Worm (Caenorhabditis elegans): ENCODE data around the gene mls-2.

mls-2 gene

ce11 chrX:4761540-4761939 lies at the start of gene mls-2:
TSS of gene mls-2 (minus strand) at chrX:4761640.
- TF ChIP-seq nhr-19 (GFP tag; conservative IDR thresholded peaks at IDR 0.05), result no peak

ce11 chrX:4809753-4810424 lies 48.4 kb upstream of the mls-2 start:
- no peak for TF ChIP-seq efl-1 (optimal IDR thresholded peaks at IDR 0.05)
- TF ChIP-seq efl-1 (GFP tag; optimal IDR thresholded peaks at IDR 0.05 in 1 of 2), result peak in 1 of 2 experiments; percentile 83
- no peak for TF ChIP-seq C04F5.9 (tag; optimal IDR thresholded peaks at IDR 0.05)
- TF ChIP-seq xbp-1 (tag; optimal IDR thresholded peaks at IDR 0.05), result peak; percentile 17
- peak; percentile 42 for TF ChIP-seq lin-13 (GFP tag; optimal IDR thresholded peaks at IDR 0.05)
- TF ChIP-seq aly-2 (tag; optimal IDR thresholded peaks at IDR 0.05), result no peak
- TF ChIP-seq lin-15B (tag; optimal IDR thresholded peaks at IDR 0.05), result no peak
- no peak for TF ChIP-seq ama-1 (optimal IDR thresholded peaks at IDR 0.05)
- peak in 1 of 2 experiments; percentile 35 for TF ChIP-seq lsy-2 (tag; optimal IDR thresholded peaks at IDR 0.05)
- peak; percentile 68 for TF ChIP-seq snu-23 (GFP tag; optimal IDR thresholded peaks at IDR 0.05)
- TF ChIP-seq nhr-85 (tag), result peak; percentile 90
- peak; percentile 13 for TF ChIP-seq skn-1 (tag; optimal IDR thresholded peaks at IDR 0.05)
- no peak for TF ChIP-seq vab-15 (tag; optimal IDR thresholded peaks at IDR 0.05)
- no peak for TF ChIP-seq sup-37 (GFP tag; optimal IDR thresholded peaks at IDR 0.05)
- TF ChIP-seq nhr-20 (tag; optimal IDR thresholded peaks at IDR 0.05), result peak; percentile 58
- no peak for TF ChIP-seq Y116A8C.19 (tag; optimal IDR thresholded peaks at IDR 0.05; ENCODE audit: borderline replicate concordance)
- peak; percentile 0 for TF ChIP-seq aha-1 (tag; optimal IDR thresholded peaks at IDR 0.05)
- peak; percentile 57 for TF ChIP-seq nhr-90 (tag; optimal IDR thresholded peaks at IDR 0.05; ENCODE audit: poor library complexity)
- TF ChIP-seq unc-130 (tag; optimal IDR thresholded peaks at IDR 0.05), result no peak
- peak in 2 of 6 experiments; percentile 49 to 66 for TF ChIP-seq elt-3 (tag; optimal IDR thresholded peaks at IDR 0.05)
- TF ChIP-seq mep-1 (tag; optimal IDR thresholded peaks at IDR 0.05), result peak; percentile 56
- no peak for TF ChIP-seq jun-1 (tag; optimal IDR thresholded peaks at IDR 0.05)
- peak; percentile 60 for TF ChIP-seq nhr-71 (tag; optimal IDR thresholded peaks at IDR 0.05)
- peak in 1 of 2 experiments; percentile 18 for TF ChIP-seq lin-35 (GFP tag; optimal IDR thresholded peaks at IDR 0.05)
- peak; percentile 5 for TF ChIP-seq nhr-47 (tag; optimal IDR thresholded peaks at IDR 0.05)
- TF ChIP-seq lin-14 (GFP tag; optimal IDR thresholded peaks at IDR 0.05), result peak; percentile 55
- peak; percentile 62 for TF ChIP-seq blmp-1 (tag; optimal IDR thresholded peaks at IDR 0.05)
- TF ChIP-seq dpl-1 (GFP tag; optimal IDR thresholded peaks at IDR 0.05), result peak in 1 of 3 experiments; percentile 1
- peak; percentile 35; the same call in 1 of the 2 replicates for TF ChIP-seq nhr-19 (GFP tag; conservative IDR thresholded peaks at IDR 0.05)

- TF ChIP-seq blmp-1 (tag; optimal IDR thresholded peaks at IDR 0.05) (peak; percentile 99), nhr-85 (tag) (peak; percentile 60), elt-3 (tag; optimal IDR thresholded peaks at IDR 0.05) (peak in 1 of 6 experiments; percentile 15), nhr-28 (tag; optimal IDR thresholded peaks at IDR 0.05) (no peak)
Measured at ce11 chrX:4809189-4809588, 47.7 kb upstream of the mls-2 start.

ce11 chrX:4808737-4809136 lies 47.3 kb upstream of the mls-2 start:
- TF ChIP-seq tlp-1 (tag; optimal IDR thresholded peaks at IDR 0.05) (no peak), efl-1 (optimal IDR thresholded peaks at IDR 0.05) (no peak), efl-1 (GFP tag; optimal IDR thresholded peaks at IDR 0.05 in 1 of 2) (peak in 1 of 2 experiments; percentile 78), hlh-4 (tag; optimal IDR thresholded peaks at IDR 0.05) (no peak), nhr-237 (tag; optimal IDR thresholded peaks at IDR 0.05) (no peak), sup-37 (GFP tag; optimal IDR thresholded peaks at IDR 0.05) (no peak), rnt-1 (tag; optimal IDR thresholded peaks at IDR 0.05) (no peak), mef-2 (tag; optimal IDR thresholded peaks at IDR 0.05) (no peak), swsn-7 (tag; optimal IDR thresholded peaks at IDR 0.05) (no peak), ceh-8 (GFP tag; optimal IDR thresholded peaks at IDR 0.05) (no peak), C16A3.4 (tag; optimal IDR thresholded peaks at IDR 0.05) (no peak), lin-14 (GFP tag; optimal IDR thresholded peaks at IDR 0.05) (no peak), ztf-4 (tag; optimal IDR thresholded peaks at IDR 0.05) (no peak), nhr-84 (tag; optimal IDR thresholded peaks at IDR 0.05) (no peak), lin-13 (GFP tag; optimal IDR thresholded peaks at IDR 0.05) (peak; percentile 11), zip-4 (GFP tag; optimal IDR thresholded peaks at IDR 0.05) (no peak), nhr-12 (tag; optimal IDR thresholded peaks at IDR 0.05) (no peak), Y116A8C.19 (tag; optimal IDR thresholded peaks at IDR 0.05; ENCODE audit: borderline replicate concordance) (no peak), ceh-88 (GFP tag; IDR thresholded peaks at IDR 0.05) (no peak), mep-1 (tag; optimal IDR thresholded peaks at IDR 0.05) (peak; percentile 60), nhr-90 (tag; optimal IDR thresholded peaks at IDR 0.05; ENCODE audit: poor library complexity) (peak; percentile 44), elt-3 (tag; optimal IDR thresholded peaks at IDR 0.05) (peak in 4 of 6 experiments; percentile 41 to 64 (median 48)), blmp-1 (tag; optimal IDR thresholded peaks at IDR 0.05) (peak; percentile 19), pqm-1 (tag; optimal IDR thresholded peaks at IDR 0.05) (no peak), unc-62 (GFP tag; optimal IDR thresholded peaks at IDR 0.05) (no peak), skn-1 (tag; optimal IDR thresholded peaks at IDR 0.05) (no peak), fos-1 (tag; optimal IDR thresholded peaks at IDR 0.05) (no peak)

Measured in whole organism, L1 larva.